Worm (Caenorhabditis elegans) whole organism, young adult: ENCODE measurements around the gene R04B3.2.
A peak's percentile ranks its signal among the peaks of the same experiment; 100 is the strongest.

ENCODE experiments used
- B0019.2 ChIP-seq: fragments of 200-800 bp; sonication (Bioruptor generic); conservative IDR thresholded peaks from 2 replicates; pipeline ENCODE4 v1.3.6; 2022; ENCODE audit warnings: missing genetic modification reagents, missing genetic modification characterization, missing compliant biosample characterization
- B0035.1 ChIP-seq: sonication (generic microtip); optimal IDR thresholded peaks from 2 replicates; lab custom pipeline; 2016; ENCODE audit warnings: missing genetic modification characterization, mild to moderate bottlenecking, missing compliant biosample characterization, missing genotype, missing genetic modification reagents
- B0261.1 ChIP-seq: sonication (generic microtip); optimal IDR thresholded peaks from 2 replicates; lab custom pipeline; 2016; ENCODE audit warnings: mild to moderate bottlenecking, missing genetic modification characterization, moderate library complexity, missing compliant biosample characterization
- B0336.3 ChIP-seq: fragments of 200-800 bp; sonication (Bioruptor generic); IDR thresholded peaks from 2 replicates; pipeline ENCODE4 v1.3.6; 2022; ENCODE audit warnings: missing genetic modification characterization, missing compliant biosample characterization
- C06A6.2 ChIP-seq: fragments of 200-800 bp; sonication (Bioruptor generic); conservative IDR thresholded peaks from 2 replicates; pipeline ENCODE4 v1.3.6; 2022; ENCODE audit warnings: missing genetic modification characterization, missing compliant biosample characterization
- D2030.7 ChIP-seq: fragments of 200-800 bp; sonication (Bioruptor generic); IDR thresholded peaks from 2 replicates; pipeline ENCODE4 v1.3.6; 2022; ENCODE audit warnings: missing genetic modification reagents, missing genetic modification characterization, missing compliant biosample characterization
- F22D6.2 ChIP-seq: sonication (generic microtip); optimal IDR thresholded peaks from 2 replicates; lab custom pipeline; 2016; ENCODE audit warnings: mild to moderate bottlenecking, missing genetic modification characterization, missing compliant biosample characterization
- F23B12.7 ChIP-seq: sonication (generic microtip); optimal IDR thresholded peaks from 2 replicates; lab custom pipeline; 2017; ENCODE audit warnings: missing genetic modification characterization, mild to moderate bottlenecking, missing compliant biosample characterization, antibody characterized with exemption, moderate library complexity; ENCODE audit not compliant: insufficient read depth
- F39B2.1 ChIP-seq: fragments of 200-800 bp; sonication (Bioruptor generic); IDR thresholded peaks from 2 replicates; pipeline ENCODE4 v1.3.6; 2022; ENCODE audit warnings: missing genetic modification reagents, missing genetic modification characterization, missing compliant biosample characterization
- F57C9.4 ChIP-seq: sonication (generic microtip); optimal IDR thresholded peaks from 2 replicates; lab custom pipeline; 2017; ENCODE audit warnings: mild to moderate bottlenecking, missing genetic modification characterization, missing compliant biosample characterization
- Y53G8AR.9 ChIP-seq: fragments of 200-800 bp; sonication (Bioruptor generic); conservative IDR thresholded peaks from 2 replicates; pipeline ENCODE4 v1.3.6; 2022; ENCODE audit warnings: missing genetic modification reagents, missing genetic modification characterization, missing compliant biosample characterization
- Y56A3A.18 ChIP-seq: fragments of 200-800 bp; sonication (Bioruptor generic); IDR thresholded peaks from 2 replicates; pipeline ENCODE4 v1.3.6; 2022; ENCODE audit warnings: missing genetic modification reagents, missing genetic modification characterization, missing compliant biosample characterization
- Y67H2A.10 ChIP-seq: fragments of 200-800 bp; sonication (Bioruptor generic); conservative IDR thresholded peaks from 2 replicates; pipeline ENCODE4 v1.3.6; 2022; ENCODE audit warnings: missing genetic modification reagents, missing genetic modification characterization, missing compliant biosample characterization
- ZK185.1 ChIP-seq: sonication (generic microtip); optimal IDR thresholded peaks from 2 replicates; lab custom pipeline; 2016; ENCODE audit warnings: mild to moderate bottlenecking, missing genetic modification characterization, missing compliant biosample characterization; ENCODE audit not compliant: poor library complexity, severe bottlenecking
- akir-1 ChIP-seq: fragments of 200-800 bp; sonication (Bioruptor generic); optimal IDR thresholded peaks from 2 replicates; lab custom pipeline; 2018; ENCODE audit warnings: mild to moderate bottlenecking, missing genetic modification characterization, moderate library complexity, missing compliant biosample characterization
- aptf-3 ChIP-seq: fragments of 200-800 bp; sonication (Bioruptor generic); IDR thresholded peaks from 2 replicates; pipeline ENCODE4 v1.3.6; 2022; ENCODE audit warnings: missing genetic modification characterization, missing compliant biosample characterization
- athp-1 ChIP-seq: sonication (generic microtip); optimal IDR thresholded peaks from 2 replicates; lab custom pipeline; 2017; ENCODE audit warnings: mild to moderate bottlenecking, missing genetic modification characterization, missing compliant biosample characterization
- attf-5 ChIP-seq: fragments of 200-800 bp; sonication (Bioruptor generic); optimal IDR thresholded peaks from 2 replicates; lab custom pipeline; 2018; ENCODE audit warnings: mild to moderate bottlenecking, missing genetic modification characterization, missing compliant biosample characterization
- cebp-1 ChIP-seq, 2 experiments: fragments of 200-800 bp in 1 of 2; sonication (Bioruptor generic) in 1 of 2; sonication (generic microtip) in 1 of 2; IDR thresholded peaks in 1 of 2; optimal IDR thresholded peaks in 1 of 2; 2 replicates each; pipeline versions ENCODE4 v1.3.6 to Lab custom; 2017 to 2022; ENCODE audit warnings: missing compliant biosample characterization in 2 of 2, missing genetic modification characterization in 2 of 2, mild to moderate bottlenecking in 1 of 2, missing genetic modification reagents in 1 of 2, moderate library complexity in 1 of 2
- ceh-40 ChIP-seq: fragments of 200-800 bp; sonication (Bioruptor generic); IDR thresholded peaks from 2 replicates; pipeline ENCODE4 v1.3.6; 2022; ENCODE audit warnings: missing genetic modification characterization, missing compliant biosample characterization
- ceh-91 ChIP-seq: fragments of 200-800 bp; sonication (Bioruptor generic); IDR thresholded peaks from 2 replicates; pipeline ENCODE4 v1.3.6; 2022; ENCODE audit warnings: missing genetic modification reagents, missing genetic modification characterization, missing compliant biosample characterization
- die-1 ChIP-seq: sonication (generic microtip); optimal IDR thresholded peaks from 2 replicates; lab custom pipeline; 2016; ENCODE audit warnings: missing genotype, mild to moderate bottlenecking, missing genetic modification characterization, missing compliant biosample characterization
- dox-1 ChIP-seq: fragments of 200-800 bp; sonication (Bioruptor generic); IDR thresholded peaks from 2 replicates; pipeline ENCODE4 v1.3.6; 2022; ENCODE audit warnings: missing genetic modification reagents, missing genetic modification characterization, missing compliant biosample characterization
- dpl-1 ChIP-seq: fragments of 150-350 bp; optimal IDR thresholded peaks from 2 replicates; lab custom pipeline; 2014; ENCODE audit warnings: missing biosample characterization, missing genetic modification reagents, missing genetic modification characterization
- efl-1 ChIP-seq: fragments of 150-350 bp; optimal IDR thresholded peaks from 2 replicates; lab custom pipeline; 2014; ENCODE audit warnings: missing biosample characterization, missing genetic modification reagents, missing genetic modification characterization
- egl-44 ChIP-seq: fragments of 200-800 bp; sonication (Bioruptor generic); IDR thresholded peaks from 2 replicates; pipeline ENCODE4 v1.3.6; 2022; ENCODE audit warnings: missing genetic modification reagents, missing genetic modification characterization, missing compliant biosample characterization
- egrh-3 ChIP-seq: fragments of 200-800 bp; sonication (Bioruptor generic); IDR thresholded peaks from 2 replicates; pipeline ENCODE4 v1.3.6; 2022; ENCODE audit warnings: missing genetic modification reagents, missing genetic modification characterization, missing compliant biosample characterization
- him-1 ChIP-seq: sonication (generic microtip); optimal IDR thresholded peaks from 2 replicates; lab custom pipeline; 2016; ENCODE audit warnings: missing genotype, missing genetic modification reagents, missing genetic modification characterization, missing compliant biosample characterization
- hlh-12 ChIP-seq: sonication (generic microtip); optimal IDR thresholded peaks from 2 replicates; lab custom pipeline; 2016; ENCODE audit warnings: missing genetic modification characterization, missing compliant biosample characterization
- hlh-26 ChIP-seq: fragments of 200-800 bp; sonication (Bioruptor generic); conservative IDR thresholded peaks from 2 replicates; pipeline ENCODE4 v1.3.6; 2022; ENCODE audit warnings: missing genetic modification reagents, missing genetic modification characterization, missing compliant biosample characterization
- hmg-1.2 ChIP-seq: fragments of 200-800 bp; sonication (Bioruptor generic); IDR thresholded peaks from 2 replicates; pipeline ENCODE4 v1.3.6; 2022; ENCODE audit warnings: missing genetic modification reagents, missing genetic modification characterization, missing compliant biosample characterization
- hrde-1 ChIP-seq: sonication (generic microtip); optimal IDR thresholded peaks from 2 replicates; lab custom pipeline; 2016; ENCODE audit warnings: missing genetic modification characterization, mild to moderate bottlenecking, missing compliant biosample characterization, moderate library complexity, missing genotype, missing genetic modification reagents, borderline replicate concordance
- lag-1 ChIP-seq: fragments of 200-800 bp; sonication (Bioruptor generic); IDR thresholded peaks from 2 replicates; pipeline ENCODE4 v1.3.6; 2022; ENCODE audit warnings: missing genetic modification reagents, missing genetic modification characterization, missing compliant biosample characterization
- lsy-27 ChIP-seq: sonication (generic microtip); optimal IDR thresholded peaks from 2 replicates; lab custom pipeline; 2017; ENCODE audit warnings: missing genetic modification characterization, mild to moderate bottlenecking, missing compliant biosample characterization, antibody characterized with exemption, missing genotype, borderline replicate concordance; ENCODE audit not compliant: insufficient read depth
- mcd-1 ChIP-seq: fragments of 200-800 bp; sonication (Bioruptor generic); IDR thresholded peaks from 2 replicates; pipeline ENCODE4 v1.3.6; 2022; ENCODE audit warnings: missing genetic modification reagents, missing genetic modification characterization, missing compliant biosample characterization
- mel-28 ChIP-seq: sonication (generic microtip); optimal IDR thresholded peaks from 2 replicates; lab custom pipeline; 2016; ENCODE audit warnings: borderline replicate concordance, mild to moderate bottlenecking, missing genetic modification characterization, missing compliant biosample characterization
- nhr-80 ChIP-seq: sonication (generic microtip); optimal IDR thresholded peaks from 2 replicates; lab custom pipeline; 2016; ENCODE audit warnings: missing genetic modification characterization, missing compliant biosample characterization
- pha-4 ChIP-seq: fragments of 150-350 bp; sonication (generic microtip); optimal IDR thresholded peaks from 2 replicates; lab custom pipeline; 2014; ENCODE audit warnings: missing biosample characterization, missing genetic modification reagents, missing genetic modification characterization
- repo-1 ChIP-seq: sonication (generic microtip); optimal IDR thresholded peaks from 2 replicates; lab custom pipeline; 2017; ENCODE audit warnings: mild to moderate bottlenecking, missing genetic modification characterization, missing compliant biosample characterization
- snpc-1.3 ChIP-seq: sonication (generic microtip); optimal IDR thresholded peaks from 2 replicates; lab custom pipeline; 2017; ENCODE audit warnings: missing genetic modification characterization, mild to moderate bottlenecking, missing compliant biosample characterization, antibody characterized with exemption, moderate library complexity, missing genotype, missing genetic modification reagents; ENCODE audit not compliant: insufficient read depth
- somi-1 ChIP-seq: fragments of 200-800 bp; sonication (Bioruptor generic); optimal IDR thresholded peaks from 2 replicates; lab custom pipeline; 2018; ENCODE audit warnings: mild to moderate bottlenecking, missing genetic modification characterization, missing compliant biosample characterization
- zfh-2 ChIP-seq: fragments of 200-800 bp; sonication (Bioruptor generic); conservative IDR thresholded peaks from 2 replicates; pipeline ENCODE4 v1.3.6; 2022; ENCODE audit warnings: missing genetic modification reagents, missing genetic modification characterization, missing compliant biosample characterization
- ztf-25 ChIP-seq: fragments of 200-800 bp; sonication (Bioruptor generic); IDR thresholded peaks from 2 replicates; pipeline ENCODE4 v1.3.6; 2022; ENCODE audit warnings: missing genetic modification reagents, missing genetic modification characterization, missing compliant biosample characterization
- ztf-26 ChIP-seq: sonication (generic microtip); optimal IDR thresholded peaks from 2 replicates; lab custom pipeline; 2017; ENCODE audit warnings: missing genetic modification characterization, missing compliant biosample characterization
- ztf-28 ChIP-seq: fragments of 200-800 bp; sonication (Bioruptor generic); IDR thresholded peaks from 2 replicates; pipeline ENCODE4 v1.3.6; 2022; ENCODE audit warnings: missing genetic modification reagents, missing genetic modification characterization, missing compliant biosample characterization
- ztf-3 ChIP-seq: fragments of 200-800 bp; sonication (Bioruptor generic); optimal IDR thresholded peaks from 2 replicates; lab custom pipeline; 2018; ENCODE audit warnings: mild to moderate bottlenecking, missing genetic modification characterization, missing compliant biosample characterization

Gene R04B3.2

ce11 chrX:2443304-2443703 lies 30.2 kb downstream of the R04B3.2 start, which contains the start of gene T07D1.3:
Gene T07D1.3, minus strand, starts transcription at chrX:2443404.
- TF ChIP-seq athp-1 (tag; lab: Kevin White, UChicago) (no peak), ztf-3 (GFP tag; lab: Kevin White, UChicago) (no peak), ZK185.1 (no peak), hlh-26 (GFP tag; lab: Robert Waterston, UW) (no peak), ztf-25 (GFP tag; lab: Robert Waterston, UW) (no peak), Y53G8AR.9 (no peak), F23B12.7 (tag; lab: Kevin White, UChicago) (no peak), ztf-26 (tag; lab: Kevin White, UChicago) (no peak), ztf-28 (GFP tag; lab: Robert Waterston, UW) (no peak), hlh-12 (tag; lab: Kevin White, UChicago) (no peak), F22D6.2 (no peak), repo-1 (no peak), C06A6.2 (no peak), B0019.2 (GFP tag; lab: Robert Waterston, UW) (no peak), ceh-40 (GFP tag; lab: Robert Waterston, UW) (no peak), hmg-1.2 (GFP tag; lab: Robert Waterston, UW) (no peak)
- TF ChIP-seq, all 124 proteins: peak for 0

ce11 chrX:2441163-2441562 lies 32.4 kb downstream of the R04B3.2 start:
- TF ChIP-seq attf-5 (no peak), efl-1 (no peak), die-1 (tag; lab: Kevin White, UChicago) (no peak), Y53G8AR.9 (no peak), B0261.1 (tag; lab: Kevin White, UChicago) (no peak), F57C9.4 (tag; lab: Kevin White, UChicago) (no peak), C06A6.2 (no peak), dox-1 (no peak), cebp-1 (GFP tag; IDR thresholded peaks at IDR 0.05; lab: Robert Waterston, UW) (no peak), cebp-1 (tag; optimal IDR thresholded peaks at IDR 0.05; lab: Kevin White, UChicago) (no peak), ztf-26 (tag; lab: Kevin White, UChicago) (no peak), D2030.7 (GFP tag; lab: Robert Waterston, UW) (no peak), B0035.1 (tag; lab: Kevin White, UChicago) (no peak), egrh-3 (GFP tag; lab: Robert Waterston, UW) (no peak), mel-28 (tag; lab: Kevin White, UChicago) (no peak), hrde-1 (tag; lab: Kevin White, UChicago) (no peak), lsy-27 (tag; lab: Kevin White, UChicago) (no peak)

ce11 chrX:2439728-2440127 lies 33.8 kb downstream of the R04B3.2 start:
- TF ChIP-seq somi-1 (GFP tag; lab: Kevin White, UChicago) (no peak), ZK185.1 (no peak), ceh-91 (no peak), cebp-1 (GFP tag; IDR thresholded peaks at IDR 0.05; lab: Robert Waterston, UW) (peak; percentile 92), cebp-1 (tag; optimal IDR thresholded peaks at IDR 0.05; lab: Kevin White, UChicago) (peak; percentile 95), him-1 (tag; lab: Kevin White, UChicago) (no peak), zfh-2 (GFP tag; lab: Robert Waterston, UW) (no peak), Y67H2A.10 (GFP tag; lab: Robert Waterston, UW) (no peak), mcd-1 (no peak), Y56A3A.18 (no peak), F39B2.1 (no peak), snpc-1.3 (tag; lab: Kevin White, UChicago) (no peak), pha-4 (tag; lab: Kevin White, UChicago) (peak; percentile 44), attf-5 (no peak), nhr-80 (peak; percentile 67), egl-44 (GFP tag; lab: Robert Waterston, UW) (no peak), ztf-25 (GFP tag; lab: Robert Waterston, UW) (no peak), lag-1 (GFP tag; lab: Robert Waterston, UW) (no peak), aptf-3 (no peak), akir-1 (GFP tag; lab: Kevin White, UChicago) (no peak), dpl-1 (GFP tag; lab: Kevin White, UChicago) (no peak), B0336.3 (GFP tag; lab: Robert Waterston, UW) (no peak)
